Fruit fly (Drosophila melanogaster) whole organism, embryonic: ENCODE data around the gene Blimp-1.

ENCODE experiments used
- CG10431 ChIP-seq: fragments of 200-800 bp; sonication (Bioruptor generic); optimal IDR thresholded peaks from 3 replicates; lab custom pipeline; 2018; ENCODE audit warnings: missing biosample characterization, mild to moderate bottlenecking, missing genetic modification characterization
- Fer1 ChIP-seq: fragments of 200-800 bp; sonication (Bioruptor generic); optimal IDR thresholded peaks from 2 replicates; lab custom pipeline; 2017; ENCODE audit warnings: missing biosample characterization, mild to moderate bottlenecking, missing genetic modification characterization
- twi ChIP-seq: fragments of 200-800 bp; optimal IDR thresholded peaks from 2 replicates; lab custom pipeline; 2019; ENCODE audit warnings: missing biosample characterization, mild to moderate bottlenecking, missing genetic modification characterization, moderate library complexity

DNA sequence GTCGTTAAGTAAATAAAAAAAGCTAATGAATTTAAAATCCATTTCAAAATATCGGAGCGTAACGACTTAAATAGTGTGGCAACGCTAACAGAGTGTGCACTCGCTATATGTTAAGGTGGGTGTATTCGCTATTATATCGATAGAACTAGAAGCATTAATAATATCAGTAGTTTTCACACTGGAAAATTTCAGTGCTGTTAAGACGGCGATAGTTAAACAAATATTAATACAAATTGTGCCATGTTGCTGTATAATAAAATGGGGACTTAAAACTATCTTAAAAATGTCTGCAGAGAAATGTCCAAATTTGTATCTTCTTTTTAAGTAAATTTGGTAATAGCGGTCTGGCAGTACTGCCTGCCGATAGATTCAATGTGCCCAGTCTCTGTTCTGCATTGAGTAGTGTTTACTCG, 47.5 kb upstream of the Blimp-1 start:
- TF ChIP-seq twi (tag; lab: Kevin White, UChicago): no peak
- no peak for TF ChIP-seq Fer1
- TF ChIP-seq CG10431 (GFP tag; lab: Kevin White, UChicago): no peak
